Fruit fly (Drosophila melanogaster): ENCODE results near the gene squ.

squ gene

dm6 chr2L:16709693-16710092, 29.8 kb downstream of the squ start:
- peak; percentile 29 for TF ChIP-seq tj (GFP tag; optimal IDR thresholded peaks at IDR 0.05)
- TF ChIP-seq cnc (optimal IDR thresholded peaks at IDR 0.05): no peak
- TF ChIP-seq bab1 (GFP tag; optimal IDR thresholded peaks at IDR 0.05): no peak
- no peak for TF ChIP-seq Mnt (GFP tag; optimal IDR thresholded peaks at IDR 0.05)
- no peak for TF ChIP-seq CG12768 (GFP tag; optimal IDR thresholded peaks at IDR 0.05)
- TF ChIP-seq Clk (GFP tag; optimal IDR thresholded peaks at IDR 0.05): no peak
- TF ChIP-seq cic (GFP tag; optimal IDR thresholded peaks at IDR 0.05): no peak
- TF ChIP-seq pad (GFP tag; optimal IDR thresholded peaks at IDR 0.05): no peak
- no peak for TF ChIP-seq toe (GFP tag; optimal IDR thresholded peaks at IDR 0.05)
- no peak for TF ChIP-seq CG1620 (GFP tag; optimal IDR thresholded peaks at IDR 0.05)
- TF ChIP-seq CG7045 (GFP tag; optimal IDR thresholded peaks at IDR 0.05): peak; percentile 53
- no peak for TF ChIP-seq kay (GFP tag; ENCODE audit: borderline replicate concordance)
- TF ChIP-seq CG11617 (GFP tag; optimal IDR thresholded peaks at IDR 0.05): peak; percentile 38
- TF ChIP-seq CG7101 (tag; optimal IDR thresholded peaks at IDR 0.05): peak; percentile 23
- peak; percentile 67 for TF ChIP-seq CG33017 (tag; optimal IDR thresholded peaks at IDR 0.05)
- peak; percentile 62 for TF ChIP-seq CG5204 (GFP tag; optimal IDR thresholded peaks at IDR 0.05)
- TF ChIP-seq CG14711 (tag; optimal IDR thresholded peaks at IDR 0.05): no peak
- no peak for TF ChIP-seq Hr96 (GFP tag; optimal IDR thresholded peaks at IDR 0.05)
- no peak for TF ChIP-seq Crg-1 (GFP tag; optimal IDR thresholded peaks at IDR 0.05)
- TF ChIP-seq ovo (GFP tag; optimal IDR thresholded peaks at IDR 0.05): no peak

- TF ChIP-seq cic (GFP tag; optimal IDR thresholded peaks at IDR 0.05) (no peak), CG14711 (tag; optimal IDR thresholded peaks at IDR 0.05) (no peak), CG1620 (GFP tag; optimal IDR thresholded peaks at IDR 0.05) (no peak), Mnt (GFP tag; optimal IDR thresholded peaks at IDR 0.05) (no peak), CG5204 (GFP tag; optimal IDR thresholded peaks at IDR 0.05) (no peak), CG33017 (tag; optimal IDR thresholded peaks at IDR 0.05) (no peak), CG12768 (GFP tag; optimal IDR thresholded peaks at IDR 0.05) (no peak), kay (GFP tag; ENCODE audit: borderline replicate concordance) (no peak), CG11617 (GFP tag; optimal IDR thresholded peaks at IDR 0.05) (no peak), pad (GFP tag; optimal IDR thresholded peaks at IDR 0.05) (no peak), tj (GFP tag; optimal IDR thresholded peaks at IDR 0.05) (no peak), toe (GFP tag; optimal IDR thresholded peaks at IDR 0.05) (no peak), CG7045 (GFP tag; optimal IDR thresholded peaks at IDR 0.05) (no peak), Hr96 (GFP tag; optimal IDR thresholded peaks at IDR 0.05) (no peak)
These were observed 30.4 kb downstream of the squ start for dm6 chr2L:16710234-16710633.

- TF ChIP-seq CG7045 (GFP tag; optimal IDR thresholded peaks at IDR 0.05): no peak
- no peak for TF ChIP-seq tj (GFP tag; optimal IDR thresholded peaks at IDR 0.05)
- TF ChIP-seq CG11617 (GFP tag; optimal IDR thresholded peaks at IDR 0.05): no peak
- no peak for TF ChIP-seq CG33017 (tag; optimal IDR thresholded peaks at IDR 0.05)
- no peak for TF ChIP-seq Crg-1 (GFP tag; optimal IDR thresholded peaks at IDR 0.05)
- TF ChIP-seq cnc (optimal IDR thresholded peaks at IDR 0.05): no peak
- no peak for TF ChIP-seq CG7101 (tag; optimal IDR thresholded peaks at IDR 0.05)
- no peak for TF ChIP-seq Hr96 (GFP tag; optimal IDR thresholded peaks at IDR 0.05)
- no peak for TF ChIP-seq pad (GFP tag; optimal IDR thresholded peaks at IDR 0.05)
- TF ChIP-seq cic (GFP tag; optimal IDR thresholded peaks at IDR 0.05): no peak
- no peak for TF ChIP-seq ovo (GFP tag; optimal IDR thresholded peaks at IDR 0.05)
- no peak for TF ChIP-seq CG5204 (GFP tag; optimal IDR thresholded peaks at IDR 0.05)
- TF ChIP-seq toe (GFP tag; optimal IDR thresholded peaks at IDR 0.05): no peak
- TF ChIP-seq Clk (GFP tag; optimal IDR thresholded peaks at IDR 0.05): no peak
These were observed 30.8 kb downstream of the squ start for dm6 chr2L:16710677-16711076.

dm6 chr2L:16711891-16712290, 32.0 kb downstream of the squ start:
- no peak for TF ChIP-seq CG1620 (GFP tag; optimal IDR thresholded peaks at IDR 0.05)
- TF ChIP-seq CG12768 (GFP tag; optimal IDR thresholded peaks at IDR 0.05): no peak
- TF ChIP-seq pad (GFP tag; optimal IDR thresholded peaks at IDR 0.05): no peak
- TF ChIP-seq kay (GFP tag; ENCODE audit: borderline replicate concordance): no peak
- TF ChIP-seq Crg-1 (GFP tag; optimal IDR thresholded peaks at IDR 0.05): no peak
- TF ChIP-seq tj (GFP tag; optimal IDR thresholded peaks at IDR 0.05): no peak
- TF ChIP-seq Hr96 (GFP tag; optimal IDR thresholded peaks at IDR 0.05): no peak
- no peak for TF ChIP-seq toe (GFP tag; optimal IDR thresholded peaks at IDR 0.05)
- TF ChIP-seq CG14711 (tag; optimal IDR thresholded peaks at IDR 0.05): no peak
- no peak for TF ChIP-seq CG7045 (GFP tag; optimal IDR thresholded peaks at IDR 0.05)
- TF ChIP-seq bab1 (GFP tag; optimal IDR thresholded peaks at IDR 0.05): no peak
- TF ChIP-seq CG11617 (GFP tag; optimal IDR thresholded peaks at IDR 0.05): no peak

dm6 chr2L:16713929-16714328, 34.1 kb downstream of the squ start:
- TF ChIP-seq Mnt (GFP tag; optimal IDR thresholded peaks at IDR 0.05): no peak
- no peak for TF ChIP-seq Hr96 (GFP tag; optimal IDR thresholded peaks at IDR 0.05)
- no peak for TF ChIP-seq CG14711 (tag; optimal IDR thresholded peaks at IDR 0.05)
- TF ChIP-seq CG12768 (GFP tag; optimal IDR thresholded peaks at IDR 0.05): no peak
- TF ChIP-seq ovo (GFP tag; optimal IDR thresholded peaks at IDR 0.05): no peak
- no peak for TF ChIP-seq CG11617 (GFP tag; optimal IDR thresholded peaks at IDR 0.05)
- no peak for TF ChIP-seq CG1620 (GFP tag; optimal IDR thresholded peaks at IDR 0.05)
- no peak for TF ChIP-seq Clk (GFP tag; optimal IDR thresholded peaks at IDR 0.05)
- no peak for TF ChIP-seq cic (GFP tag; optimal IDR thresholded peaks at IDR 0.05)
- no peak for TF ChIP-seq bab1 (GFP tag; optimal IDR thresholded peaks at IDR 0.05)
- TF ChIP-seq CG7101 (tag; optimal IDR thresholded peaks at IDR 0.05): no peak
- no peak for TF ChIP-seq tj (GFP tag; optimal IDR thresholded peaks at IDR 0.05)
- no peak for TF ChIP-seq Crg-1 (GFP tag; optimal IDR thresholded peaks at IDR 0.05)
- TF ChIP-seq cnc (optimal IDR thresholded peaks at IDR 0.05): no peak
- no peak for TF ChIP-seq pad (GFP tag; optimal IDR thresholded peaks at IDR 0.05)
- no peak for TF ChIP-seq toe (GFP tag; optimal IDR thresholded peaks at IDR 0.05)

- TF ChIP-seq Mnt (GFP tag; optimal IDR thresholded peaks at IDR 0.05) (no peak), CG7045 (GFP tag; optimal IDR thresholded peaks at IDR 0.05) (no peak), CG1620 (GFP tag; optimal IDR thresholded peaks at IDR 0.05) (no peak), kay (GFP tag; ENCODE audit: borderline replicate concordance) (peak; percentile 58)
These were observed 35.4 kb downstream of the squ start for dm6 chr2L:16715133-16715833.

Measured in whole organism, adult.